Worm (Caenorhabditis elegans): Measurements from ENCODE around the gene F38B6.6.

Gene F38B6.6

ce11 chrX:6663780-6664437 lies 26.0 kb downstream of the F38B6.6 start:
- TF ChIP-seq unc-62 (GFP tag; optimal IDR thresholded peaks at IDR 0.05) = no peak

- TF ChIP-seq unc-62 (GFP tag; optimal IDR thresholded peaks at IDR 0.05) = no peak
These were observed 27.6 kb downstream of the F38B6.6 start for ce11 chrX:6662267-6662666.

ce11 chrX:6656770-6657169 lies 33.1 kb downstream of the F38B6.6 start:
- TF ChIP-seq unc-62 (GFP tag; optimal IDR thresholded peaks at IDR 0.05) = no peak

ce11 chrX:6656251-6656650 lies 33.6 kb downstream of the F38B6.6 start:
- no peak for TF ChIP-seq unc-62 (GFP tag; optimal IDR thresholded peaks at IDR 0.05)

- no peak for TF ChIP-seq unc-62 (GFP tag; optimal IDR thresholded peaks at IDR 0.05)
These were observed 34.7 kb downstream of the F38B6.6 start, which contains the start of gene nhr-173 for ce11 chrX:6655163-6655562. Gene nhr-173, plus strand, starts transcription at chrX:6655528.

ce11 chrX:6654139-6654538 lies 35.7 kb downstream of the F38B6.6 start:
- TF ChIP-seq unc-62 (GFP tag; optimal IDR thresholded peaks at IDR 0.05) = no peak

ce11 chrX:6653173-6653572 lies 36.7 kb downstream of the F38B6.6 start:
- TF ChIP-seq unc-62 (GFP tag; optimal IDR thresholded peaks at IDR 0.05) = no peak

- no peak for TF ChIP-seq unc-62 (GFP tag; optimal IDR thresholded peaks at IDR 0.05)
These were observed 40.3 kb downstream of the F38B6.6 start for ce11 chrX:6649573-6649972.

- no peak for TF ChIP-seq unc-62 (GFP tag; optimal IDR thresholded peaks at IDR 0.05)
These were observed 43.4 kb downstream of the F38B6.6 start for ce11 chrX:6646387-6647061.

- no peak for TF ChIP-seq unc-62 (GFP tag; optimal IDR thresholded peaks at IDR 0.05)
These were observed 44.7 kb downstream of the F38B6.6 start, which contains the start of gene C56E10.3 for ce11 chrX:6644971-6645704. Gene C56E10.3, plus strand, starts transcription at chrX:6645654.

- no peak for TF ChIP-seq unc-62 (GFP tag; optimal IDR thresholded peaks at IDR 0.05)
These were observed 47.1 kb downstream of the F38B6.6 start for ce11 chrX:6642798-6643197.

ce11 chrX:6641509-6641908 lies 48.4 kb downstream of the F38B6.6 start:
- TF ChIP-seq unc-62 (GFP tag; optimal IDR thresholded peaks at IDR 0.05) = no peak

ce11 chrX:6640570-6641199 lies 49.2 kb downstream of the F38B6.6 start, which contains the start of gene nhr-120:
Gene nhr-120, minus strand, starts transcription at chrX:6640620.
- no peak for TF ChIP-seq unc-62 (GFP tag; optimal IDR thresholded peaks at IDR 0.05)

ce11 chrX:6638985-6639573 lies 50.8 kb downstream of the F38B6.6 start:
- TF ChIP-seq unc-62 (GFP tag; optimal IDR thresholded peaks at IDR 0.05) = no peak

- TF ChIP-seq unc-62 (GFP tag; optimal IDR thresholded peaks at IDR 0.05) = no peak
These were observed 52.0 kb downstream of the F38B6.6 start for ce11 chrX:6637933-6638332.

ce11 chrX:6635173-6635572 lies 54.7 kb downstream of the F38B6.6 start, which contains the start of gene aexr-1:
Gene aexr-1, minus strand, starts transcription at chrX:6635273.
- no peak for TF ChIP-seq unc-62 (GFP tag; optimal IDR thresholded peaks at IDR 0.05)

Data from whole organism, dauer.